Fruit fly (Drosophila melanogaster) whole organism, embryonic: ENCODE results near the gene parvin.

Experiments
- Bteb2 ChIP-seq: fragments of 200-800 bp; sonication (Bioruptor generic); optimal IDR thresholded peaks from 2 replicates; lab custom pipeline; 2016; ENCODE audit warnings: missing biosample characterization, missing genetic modification characterization
- CG10147 ChIP-seq: fragments of 200-800 bp; sonication (Bioruptor generic); optimal IDR thresholded peaks from 2 replicates; lab custom pipeline; 2019; ENCODE audit warnings: missing biosample characterization, mild to moderate bottlenecking, missing genetic modification characterization, moderate library complexity
- CG11456 ChIP-seq: fragments of 200-800 bp; sonication (Bioruptor generic); IDR thresholded peaks from 3 replicates; pipeline ENCODE4 v1.3.6; 2022; ENCODE audit warnings: missing biosample characterization, missing genetic modification characterization
- CG12071 ChIP-seq: fragments of 200-800 bp; sonication (Bioruptor generic); optimal IDR thresholded peaks from 3 replicates; lab custom pipeline; 2018; ENCODE audit warnings: missing biosample characterization, mild to moderate bottlenecking, missing genetic modification characterization
- CG12391 ChIP-seq: fragments of 200-800 bp; sonication (Bioruptor generic); optimal IDR thresholded peaks from 3 replicates; lab custom pipeline; 2018; ENCODE audit warnings: missing biosample characterization, mild to moderate bottlenecking, missing genetic modification characterization, moderate library complexity
- CG14014 ChIP-seq: fragments of 200-800 bp; sonication (Bioruptor generic); IDR thresholded peaks from 2 replicates; pipeline ENCODE4 v1.3.6; 2022; ENCODE audit warnings: missing biosample characterization, missing genetic modification characterization
- CG15514 ChIP-seq: fragments of 200-800 bp; sonication (Bioruptor generic); optimal IDR thresholded peaks from 3 replicates; lab custom pipeline; 2017; ENCODE audit warnings: missing biosample characterization, missing genetic modification characterization, mild to moderate bottlenecking, moderate library complexity, missing genetic modification reagents
- CG1647 ChIP-seq: fragments of 200-800 bp; sonication (Bioruptor generic); optimal IDR thresholded peaks from 3 replicates; lab custom pipeline; 2016; ENCODE audit warnings: missing biosample characterization, missing genetic modification characterization
- CG16813 ChIP-seq: fragments of 200-800 bp; sonication (Bioruptor generic); IDR thresholded peaks from 3 replicates; pipeline ENCODE4 v1.3.6; 2022; ENCODE audit warnings: missing biosample characterization, missing genetic modification characterization; ENCODE audit not compliant: partially characterized antibody
- CG2875 ChIP-seq: fragments of 200-800 bp; sonication (Bioruptor generic); optimal IDR thresholded peaks from 2 replicates; lab custom pipeline; 2017; ENCODE audit warnings: missing biosample characterization, mild to moderate bottlenecking, missing genetic modification characterization, missing genetic modification reagents
- CG30403 ChIP-seq: fragments of 200-800 bp; sonication (Bioruptor generic); optimal IDR thresholded peaks from 3 replicates; lab custom pipeline; 2016; ENCODE audit warnings: missing biosample characterization, missing genetic modification characterization
- CG6175 ChIP-seq: fragments of 200-800 bp; sonication (Bioruptor generic); IDR thresholded peaks from 3 replicates; pipeline ENCODE4 v1.3.6; 2022; ENCODE audit warnings: missing biosample characterization, missing genetic modification characterization
- CG6765 ChIP-seq: fragments of 200-800 bp; sonication (Bioruptor generic); optimal IDR thresholded peaks from 3 replicates; lab custom pipeline; 2017; ENCODE audit warnings: missing biosample characterization, mild to moderate bottlenecking, missing genetic modification characterization
- CG7928 ChIP-seq: fragments of 200-800 bp; sonication (Bioruptor generic); optimal IDR thresholded peaks from 2 replicates; lab custom pipeline; 2017; ENCODE audit warnings: missing biosample characterization, mild to moderate bottlenecking, missing genetic modification characterization
- CG8089 ChIP-seq: fragments of 200-800 bp; sonication (Bioruptor generic); optimal IDR thresholded peaks from 3 replicates; lab custom pipeline; 2016; ENCODE audit warnings: missing biosample characterization, missing genetic modification characterization
- CG8944 ChIP-seq: fragments of 200-800 bp; sonication (Bioruptor generic); optimal IDR thresholded peaks from 3 replicates; lab custom pipeline; 2016; ENCODE audit warnings: missing biosample characterization, missing genetic modification characterization
- D19A ChIP-seq: fragments of 200-800 bp; optimal IDR thresholded peaks from 3 replicates; lab custom pipeline; 2019; ENCODE audit warnings: missing biosample characterization, mild to moderate bottlenecking, missing genetic modification characterization, moderate library complexity
- HHEX ChIP-seq: fragments of 200-800 bp; sonication (Bioruptor generic); optimal IDR thresholded peaks from 3 replicates; lab custom pipeline; 2017; ENCODE audit warnings: missing biosample characterization, mild to moderate bottlenecking, missing genetic modification characterization, missing genetic modification reagents
- HmgZ ChIP-seq: fragments of 200-800 bp; sonication (Bioruptor generic); optimal IDR thresholded peaks from 2 replicates; lab custom pipeline; 2018; ENCODE audit warnings: missing biosample characterization, mild to moderate bottlenecking, missing genetic modification characterization
- Hmr ChIP-seq: fragments of 200-800 bp; sonication (Bioruptor generic); optimal IDR thresholded peaks from 3 replicates; lab custom pipeline; 2017; ENCODE audit warnings: mild to moderate bottlenecking, missing biosample characterization, missing genetic modification reagents, missing genetic modification characterization
- Lhr ChIP-seq: fragments of 200-800 bp; sonication (Bioruptor generic); optimal IDR thresholded peaks from 3 replicates; lab custom pipeline; 2017; ENCODE audit warnings: mild to moderate bottlenecking, missing biosample characterization, missing genetic modification reagents, missing genetic modification characterization
- Pdp1 ChIP-seq, 2 experiments: fragments of 200-800 bp; sonication (Bioruptor generic); optimal IDR thresholded peaks; 3 replicates each; lab custom pipeline; 2016; ENCODE audit warnings: missing biosample characterization in 2 of 2, missing genetic modification characterization in 2 of 2, mild to moderate bottlenecking in 1 of 2, moderate library complexity in 1 of 2
- Side ChIP-seq: fragments of 200-800 bp; sonication (Bioruptor generic); optimal IDR thresholded peaks from 2 replicates; lab custom pipeline; 2016; ENCODE audit warnings: missing biosample characterization, missing genetic modification characterization
- Tbp ChIP-seq: fragments of >200 bp; optimal IDR thresholded peaks from 2 replicates; lab custom pipeline; 2018; ENCODE audit warnings: missing biosample characterization, missing genetic modification characterization
- Vsx1 ChIP-seq: fragments of 200-800 bp; sonication (Bioruptor generic); optimal IDR thresholded peaks from 2 replicates; lab custom pipeline; 2017; ENCODE audit warnings: missing biosample characterization, mild to moderate bottlenecking, missing genetic modification characterization, missing genetic modification reagents
- ato ChIP-seq: fragments of 200-800 bp; sonication (Bioruptor generic); IDR thresholded peaks from 2 replicates; pipeline ENCODE4 v1.3.6; 2022; ENCODE audit warnings: missing biosample characterization, missing genetic modification characterization; ENCODE audit not compliant: partially characterized antibody
- bcd ChIP-seq: fragments of 200-800 bp; sonication (Bioruptor generic); optimal IDR thresholded peaks from 2 replicates; lab custom pipeline; 2017; ENCODE audit warnings: missing biosample characterization, mild to moderate bottlenecking, missing genetic modification characterization
- cad ChIP-seq: fragments of >200 bp; optimal IDR thresholded peaks from 2 replicates; lab custom pipeline; 2017; ENCODE audit warnings: missing biosample characterization, missing genetic modification characterization
- caup ChIP-seq: fragments of 200-800 bp; sonication (Bioruptor generic); optimal IDR thresholded peaks from 3 replicates; lab custom pipeline; 2017; ENCODE audit warnings: missing biosample characterization, mild to moderate bottlenecking, missing genetic modification characterization, moderate library complexity; ENCODE audit not compliant: severe bottlenecking
- croc ChIP-seq: fragments of 200-800 bp; sonication (Bioruptor generic); conservative IDR thresholded peaks from 3 replicates; pipeline ENCODE4 v1.3.6; 2022; ENCODE audit warnings: missing biosample characterization, missing genetic modification characterization
- dm ChIP-seq: fragments of 200-800 bp; sonication (Bioruptor generic); optimal IDR thresholded peaks from 3 replicates; lab custom pipeline; 2016; ENCODE audit warnings: missing biosample characterization, missing genetic modification characterization
- ems ChIP-seq: fragments of 200-800 bp; sonication (Bioruptor generic); optimal IDR thresholded peaks from 3 replicates; lab custom pipeline; 2016; ENCODE audit warnings: missing biosample characterization, missing genetic modification characterization
- fd3F ChIP-seq: fragments of 200-800 bp; sonication (Bioruptor generic); optimal IDR thresholded peaks from 2 replicates; lab custom pipeline; 2018; ENCODE audit warnings: missing biosample characterization, mild to moderate bottlenecking, missing genetic modification characterization, moderate library complexity
- fd64A ChIP-seq: fragments of 200-800 bp; sonication (Bioruptor generic); optimal IDR thresholded peaks from 3 replicates; lab custom pipeline; 2018; ENCODE audit warnings: missing biosample characterization, mild to moderate bottlenecking, missing genetic modification characterization
- gro ChIP-seq: fragments of 200-800 bp; sonication (Bioruptor generic); optimal IDR thresholded peaks from 2 replicates; lab custom pipeline; 2016; ENCODE audit warnings: missing biosample characterization, missing genetic modification characterization
- h ChIP-seq: fragments of >200 bp; optimal IDR thresholded peaks from 2 replicates; lab custom pipeline; 2017
- jumu ChIP-seq: fragments of 200-800 bp; sonication (Bioruptor generic); optimal IDR thresholded peaks from 3 replicates; lab custom pipeline; 2016; ENCODE audit warnings: missing biosample characterization, missing genetic modification characterization
- ken ChIP-seq: fragments of 200-800 bp; sonication (Bioruptor generic); IDR thresholded peaks from 3 replicates; pipeline ENCODE4 v1.3.6; 2022; ENCODE audit warnings: missing biosample characterization, missing genetic modification characterization
- kni ChIP-seq: fragments of 200-800 bp; sonication (Bioruptor generic); optimal IDR thresholded peaks from 3 replicates; lab custom pipeline; 2017; ENCODE audit warnings: mild to moderate bottlenecking, missing biosample characterization, missing genetic modification reagents, missing genetic modification characterization
- lola ChIP-seq, 3 experiments: fragments of >200 bp in 2 of 3; fragments of 200-800 bp in 1 of 3; sonication (Bioruptor generic) in 1 of 3; optimal IDR thresholded peaks; 2 replicates each; lab custom pipeline; 2017 to 2019; ENCODE audit warnings: missing biosample characterization in 3 of 3, missing genetic modification characterization in 3 of 3, mild to moderate bottlenecking in 1 of 3, moderate library complexity in 1 of 3
- nerfin-1 ChIP-seq: fragments of 200-800 bp; sonication (Bioruptor generic); optimal IDR thresholded peaks from 3 replicates; lab custom pipeline; 2019; ENCODE audit warnings: missing biosample characterization, mild to moderate bottlenecking, missing genetic modification characterization, moderate library complexity
- nerfin-2 ChIP-seq: fragments of 200-800 bp; sonication (Bioruptor generic); IDR thresholded peaks from 2 replicates; pipeline ENCODE4 v1.3.6; 2022; ENCODE audit warnings: missing biosample characterization, missing genetic modification characterization; ENCODE audit not compliant: partially characterized antibody
- sc ChIP-seq, 3 experiments: fragments of >200 bp in 2 of 3; fragments of 200-800 bp in 1 of 3; sonication (Bioruptor generic) in 1 of 3; optimal IDR thresholded peaks; 2 replicates in 2 of 3; 3 replicates in 1 of 3; lab custom pipeline; 2017; ENCODE audit warnings: mild to moderate bottlenecking in 1 of 3, missing biosample characterization in 1 of 3, missing genetic modification characterization in 1 of 3, missing genetic modification reagents in 1 of 3
- schlank ChIP-seq: fragments of 200-800 bp; sonication (Bioruptor generic); optimal IDR thresholded peaks from 2 replicates; lab custom pipeline; 2018; ENCODE audit warnings: missing biosample characterization, mild to moderate bottlenecking, missing genetic modification characterization
- slbo ChIP-seq: fragments of 200-800 bp; sonication (Bioruptor generic); IDR thresholded peaks from 2 replicates; pipeline ENCODE4 v1.3.6; 2022; ENCODE audit warnings: missing biosample characterization, missing genetic modification characterization
- sna ChIP-seq: fragments of 200-800 bp; sonication (Bioruptor generic); IDR thresholded peaks from 2 replicates; pipeline ENCODE4 v1.3.6; 2022; ENCODE audit warnings: missing biosample characterization, missing genetic modification characterization; ENCODE audit not compliant: partially characterized antibody
- sr ChIP-seq: fragments of 200-800 bp; sonication (Bioruptor generic); IDR thresholded peaks from 3 replicates; pipeline ENCODE4 v1.3.6; 2022; ENCODE audit warnings: missing biosample characterization, missing genetic modification characterization
- z ChIP-seq: fragments of 200-800 bp; sonication (Bioruptor generic); IDR thresholded peaks from 3 replicates; pipeline ENCODE4 v1.3.6; 2022; ENCODE audit warnings: missing biosample characterization, missing genetic modification characterization

parvin gene

DNA sequence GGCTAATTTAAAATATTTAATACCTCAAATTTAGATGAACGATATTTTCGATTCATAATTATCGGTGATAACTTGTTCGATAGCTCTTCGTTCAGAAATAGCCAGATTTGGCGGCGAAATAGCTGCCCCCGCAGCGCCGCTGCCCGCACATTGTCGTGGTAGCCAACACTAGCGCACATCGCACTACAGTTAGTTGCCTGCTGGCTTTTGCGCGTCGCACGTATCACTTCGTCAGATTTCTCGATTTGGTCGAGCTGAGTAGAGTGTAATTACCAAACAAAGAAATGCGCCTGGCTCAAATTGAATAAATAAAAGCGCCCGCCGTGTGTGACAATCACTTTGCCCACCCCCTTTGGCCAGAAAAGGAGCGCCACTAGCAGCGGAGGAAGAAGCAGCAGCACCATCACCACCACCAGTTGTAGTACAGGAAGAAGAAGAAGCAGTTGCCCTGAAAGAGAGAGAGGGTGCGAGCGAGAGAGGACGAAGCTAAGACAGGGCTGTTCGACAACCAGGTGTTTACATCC, 4.8 kb downstream of the parvin start, which contains the start of gene Abcd3 (continued):
- TF ChIP-seq CG7928 (GFP tag; lab: Kevin White, UChicago) (peak; percentile 23), CG30403 (no peak), ken (GFP tag; lab: Robert Waterston, UW) (peak; percentile 56; the same call in 1 of the 3 replicates), CG6175 (0 out of 3 replicates have a peak, but pooled peaks have one; percentile 40), sc (optimal IDR thresholded peaks at IDR 0.05; lab: Kevin White, UChicago) (no peak), sc (GFP tag; optimal IDR thresholded peaks at IDR 0.05; lab: Kevin White, UChicago) (no peak), fd3F (GFP tag; lab: Kevin White, UChicago) (no peak), schlank (peak; percentile 50), lola (GFP tag; optimal IDR thresholded peaks at IDR 0.05; lab: Kevin White, UChicago) (no peak), ato (GFP tag; lab: Robert Waterston, UW) (peak; percentile 60; the same call in 1 of the 2 replicates), jumu (GFP tag; lab: Kevin White, UChicago) (peak; percentile 30), cad (GFP tag; lab: Kevin White, UChicago) (no peak), CG12391 (tag; lab: Kevin White, UChicago) (no peak), slbo (GFP tag; lab: Robert Waterston, UW) (peak; percentile 27; the same call in 1 of the 2 replicates), Tbp (GFP tag; lab: Kevin White, UChicago) (no peak), croc (GFP tag; lab: Robert Waterston, UW) (no peak), Vsx1 (no peak), h (no peak), CG1647 (GFP tag; lab: Kevin White, UChicago) (no peak), CG10147 (GFP tag; lab: Kevin White, UChicago) (peak; percentile 36), CG2875 (GFP tag; lab: Kevin White, UChicago) (no peak), Side (GFP tag; lab: Kevin White, UChicago) (peak; percentile 34), D19A (peak; percentile 6), fd64A (GFP tag; lab: Kevin White, UChicago) (no peak), CG15514 (GFP tag; lab: Kevin White, UChicago) (peak; percentile 77), kni (GFP tag; lab: Kevin White, UChicago) (peak; percentile 65), CG8089 (GFP tag; lab: Kevin White, UChicago) (peak; percentile 31), sna (GFP tag; lab: Robert Waterston, UW) (peak; percentile 62), dm (peak; percentile 76), Hmr (GFP tag; lab: Kevin White, UChicago) (peak; percentile 73), nerfin-2 (peak; percentile 71), CG12071 (peak; percentile 52), CG11456 (GFP tag; lab: Robert Waterston, UW) (0 out of 3 replicates have a peak, but pooled peaks have one; percentile 49), CG16813 (GFP tag; lab: Robert Waterston, UW) (peak; percentile 60; the same call in 2 of the 3 replicates), CG14014 (GFP tag; lab: Robert Waterston, UW) (peak; percentile 34; the same call in 1 of the 2 replicates), CG8944 (GFP tag; lab: Kevin White, UChicago) (no peak), caup (GFP tag; lab: Kevin White, UChicago) (peak; percentile 45), Pdp1 (GFP tag; optimal IDR thresholded peaks at IDR 0.05; lab: Kevin White, UChicago) (peak; percentile 21 to 59), z (GFP tag; lab: Robert Waterston, UW) (0 out of 3 replicates have a peak, but pooled peaks have one; percentile 40), gro (GFP tag; lab: Kevin White, UChicago) (peak; percentile 49), CG6765 (GFP tag; lab: Kevin White, UChicago) (peak; percentile 25), HmgZ (peak; percentile 64), sr (GFP tag; lab: Robert Waterston, UW) (0 out of 3 replicates have a peak, but pooled peaks have one; percentile 43), HHEX (GFP tag; lab: Kevin White, UChicago) (peak; percentile 28), ems (peak; percentile 31), Lhr (GFP tag; lab: Kevin White, UChicago) (peak; percentile 2), Bteb2 (GFP tag; lab: Kevin White, UChicago) (no peak), nerfin-1 (tag; lab: Kevin White, UChicago) (peak; percentile 68), bcd (peak; percentile 12)
